Fruit fly (Drosophila melanogaster): ENCODE measurements around the gene CG5280.
A peak's percentile ranks its signal among the peaks of the same experiment; 100 is the strongest.

CG5280 gene

dm6 chr3L:8968437-8968836 lies 21.6 kb downstream of the CG5280 start, which contains the start of gene CG5026 (continued):
- TF ChIP-seq cwo (GFP tag; optimal IDR thresholded peaks at IDR 0.05) (no peak), dan (GFP tag; IDR thresholded peaks at IDR 0.05) (no peak), pzg (GFP tag; optimal IDR thresholded peaks at IDR 0.05) (peak; percentile 71), CG7987 (GFP tag; optimal IDR thresholded peaks at IDR 0.05) (peak; percentile 12), ato (GFP tag; IDR thresholded peaks at IDR 0.05; ENCODE audit: partially characterized antibody) (no peak), Doc3 (GFP tag; IDR thresholded peaks at IDR 0.05; ENCODE audit: partially characterized antibody) (no peak), NC2β (GFP tag; optimal IDR thresholded peaks at IDR 0.05) (peak; percentile 11), CG10565 (GFP tag; optimal IDR thresholded peaks at IDR 0.05) (no peak), ken (GFP tag; IDR thresholded peaks at IDR 0.05) (no peak; the same call in 2 of the 3 replicates), exex (tag; optimal IDR thresholded peaks at IDR 0.05) (no peak), CG17802 (tag; optimal IDR thresholded peaks at IDR 0.05) (no peak), Rfx (GFP tag; IDR thresholded peaks at IDR 0.05) (peak; percentile 32; the same call in 1 of the 2 replicates), Six4 (GFP tag; optimal IDR thresholded peaks at IDR 0.05) (no peak), CG13287 (GFP tag; IDR thresholded peaks at IDR 0.05; ENCODE audit: partially characterized antibody) (peak; percentile 53), gro (GFP tag; optimal IDR thresholded peaks at IDR 0.05) (no peak), Ets97D (GFP tag; optimal IDR thresholded peaks at IDR 0.05) (peak; percentile 82), Ets65A (GFP tag) (peak; percentile 87), NC2α (GFP tag; optimal IDR thresholded peaks at IDR 0.05) (no peak), CG9797 (GFP tag; optimal IDR thresholded peaks at IDR 0.05) (peak; percentile 54), her (GFP tag; optimal IDR thresholded peaks at IDR 0.05) (no peak), CoRest (tag; optimal IDR thresholded peaks at IDR 0.05) (peak; percentile 61), Mes4 (GFP tag; optimal IDR thresholded peaks at IDR 0.05) (no peak), CTCF (GFP tag; optimal IDR thresholded peaks at IDR 0.05) (peak; percentile 13)

- TF ChIP-seq MESR4 (GFP tag; optimal IDR thresholded peaks at IDR 0.05) (peak; percentile 48), CG1792 (GFP tag; optimal IDR thresholded peaks at IDR 0.05) (no peak), al (GFP tag; IDR thresholded peaks at IDR 0.05) (no peak), HLH4C (GFP tag; IDR thresholded peaks at IDR 0.05; ENCODE audit: partially characterized antibody) (peak; percentile 68; the same call in 2 of the 3 replicates), amos (GFP tag; IDR thresholded peaks at IDR 0.05; ENCODE audit: partially characterized antibody) (peak; percentile 57; the same call in 1 of the 2 replicates), Dp (GFP tag; optimal IDR thresholded peaks at IDR 0.05) (peak; percentile 95), Opbp (GFP tag; IDR thresholded peaks at IDR 0.05; ENCODE audit: partially characterized antibody) (peak; percentile 63; the same call in 2 of the 3 replicates), CG2116 (GFP tag; optimal IDR thresholded peaks at IDR 0.05) (peak; percentile 58), rib (GFP tag; IDR thresholded peaks at IDR 0.05) (peak; percentile 52; the same call in 1 of the 2 replicates), Doc3 (GFP tag; IDR thresholded peaks at IDR 0.05; ENCODE audit: partially characterized antibody) (peak; percentile 21; the same call in 1 of the 3 replicates), stwl (tag; optimal IDR thresholded peaks at IDR 0.05) (peak; percentile 53), Ssrp (tag; optimal IDR thresholded peaks at IDR 0.05) (no peak), CG4617 (GFP tag; optimal IDR thresholded peaks at IDR 0.05; ENCODE audit: borderline replicate concordance) (peak; percentile 19), ftz-f1 (GFP tag; optimal IDR thresholded peaks at IDR 0.05) (peak; percentile 82), HmgZ (tag; optimal IDR thresholded peaks at IDR 0.05) (peak; percentile 47), hb (GFP tag; IDR thresholded peaks at IDR 0.05; ENCODE audit: partially characterized antibody) (peak; percentile 70; the same call in 2 of the 3 replicates), BEAF-32 (GFP tag; optimal IDR thresholded peaks at IDR 0.05) (peak; percentile 61), bbx (GFP tag; IDR thresholded peaks at IDR 0.05; ENCODE audit: partially characterized antibody) (peak; percentile 72), CG3847 (GFP tag; IDR thresholded peaks at IDR 0.05) (peak; percentile 59), CG13287 (GFP tag; IDR thresholded peaks at IDR 0.05; ENCODE audit: partially characterized antibody) (peak; percentile 71), en (GFP tag; optimal IDR thresholded peaks at IDR 0.05) (no peak), Fer3 (tag; optimal IDR thresholded peaks at IDR 0.05) (no peak), Aef1 (GFP tag; IDR thresholded peaks at IDR 0.05) (peak; percentile 31; the same call in 1 of the 3 replicates), CG4360 (GFP tag; IDR thresholded peaks at IDR 0.05) (peak; percentile 81), Max (GFP tag; optimal IDR thresholded peaks at IDR 0.05) (no peak), CG7963 (GFP tag; IDR thresholded peaks at IDR 0.05; ENCODE audit: partially characterized antibody) (peak; percentile 68), unc-4 (GFP tag; IDR thresholded peaks at IDR 0.05; ENCODE audit: partially characterized antibody) (peak; percentile 57)
These were observed 23.6 kb downstream of the CG5280 start, which contains the start of the genes CG5653 and CG5021 for dm6 chr3L:8966324-8967011. CG5653 (minus strand) TSS chr3L:8966374. CG5021 (plus strand) TSS chr3L:8966829.
